Fruit fly (Drosophila melanogaster) whole organism, embryonic: Measurements from ENCODE around the gene lectin-37Db.

ENCODE experiments used
- ATbp ChIP-seq: fragments of 200-800 bp; sonication (Bioruptor generic); optimal IDR thresholded peaks from 2 replicates; lab custom pipeline; 2017; ENCODE audit warnings: missing biosample characterization, mild to moderate bottlenecking, missing genetic modification characterization, missing genetic modification reagents
- Blimp-1 ChIP-seq: fragments of 200-800 bp; sonication (Bioruptor generic); optimal IDR thresholded peaks from 3 replicates; lab custom pipeline; 2018; ENCODE audit warnings: missing biosample characterization, missing genetic modification characterization, mild to moderate bottlenecking, moderate library complexity, missing genetic modification reagents
- Bteb2 ChIP-seq: fragments of 200-800 bp; sonication (Bioruptor generic); optimal IDR thresholded peaks from 2 replicates; lab custom pipeline; 2016; ENCODE audit warnings: missing biosample characterization, missing genetic modification characterization
- CG10366 ChIP-seq: fragments of 200-800 bp; sonication (Bioruptor generic); IDR thresholded peaks from 2 replicates; pipeline ENCODE4 v1.3.6; 2022; ENCODE audit warnings: missing biosample characterization, missing genetic modification characterization
- CG10979 ChIP-seq: fragments of 200-800 bp; sonication (Bioruptor generic); optimal IDR thresholded peaks from 2 replicates; lab custom pipeline; 2018; ENCODE audit warnings: missing biosample characterization, mild to moderate bottlenecking, missing genetic modification characterization, moderate library complexity
- CG12219 ChIP-seq: fragments of 200-800 bp; sonication (Bioruptor generic); optimal IDR thresholded peaks from 3 replicates; lab custom pipeline; 2018; ENCODE audit warnings: missing biosample characterization, mild to moderate bottlenecking, missing genetic modification characterization
- CG12659 ChIP-seq: fragments of 200-800 bp; sonication (Bioruptor generic); optimal IDR thresholded peaks from 3 replicates; lab custom pipeline; 2017; ENCODE audit warnings: mild to moderate bottlenecking, missing biosample characterization, missing genetic modification reagents, missing genetic modification characterization
- CG15696 ChIP-seq: fragments of 200-800 bp; sonication (Bioruptor generic); optimal IDR thresholded peaks from 2 replicates; lab custom pipeline; 2019; ENCODE audit warnings: missing biosample characterization, mild to moderate bottlenecking, missing genetic modification characterization, moderate library complexity
- CG1602 ChIP-seq: fragments of 200-800 bp; sonication (Bioruptor generic); optimal IDR thresholded peaks from 3 replicates; lab custom pipeline; 2016; ENCODE audit warnings: missing biosample characterization, missing genetic modification characterization
- CG17361 ChIP-seq: fragments of 200-800 bp; sonication (Bioruptor generic); IDR thresholded peaks from 3 replicates; pipeline ENCODE4 v1.3.6; 2022; ENCODE audit warnings: missing biosample characterization, missing genetic modification characterization
- CG3065 ChIP-seq: fragments of 200-800 bp; sonication (Bioruptor generic); optimal IDR thresholded peaks from 2 replicates; lab custom pipeline; 2016; ENCODE audit warnings: missing biosample characterization, missing genetic modification characterization
- CG32532 ChIP-seq: fragments of 200-800 bp; sonication (Bioruptor generic); IDR thresholded peaks from 2 replicates; pipeline ENCODE4 v1.3.6; 2022; ENCODE audit warnings: missing biosample characterization, missing genetic modification characterization
- CG33557 ChIP-seq: fragments of 200-800 bp; sonication (Bioruptor generic); optimal IDR thresholded peaks from 2 replicates; lab custom pipeline; 2019; ENCODE audit warnings: missing biosample characterization, mild to moderate bottlenecking, missing genetic modification characterization, moderate library complexity
- CG3838 ChIP-seq: fragments of 200-800 bp; sonication (Bioruptor generic); optimal IDR thresholded peaks from 3 replicates; lab custom pipeline; 2016; ENCODE audit warnings: missing biosample characterization, missing genetic modification characterization
- CG3995 ChIP-seq: fragments of 200-800 bp; sonication (Bioruptor generic); optimal IDR thresholded peaks from 3 replicates; lab custom pipeline; 2016; ENCODE audit warnings: missing biosample characterization, missing genetic modification characterization
- CG4730 ChIP-seq: fragments of 200-800 bp; sonication (Bioruptor generic); IDR thresholded peaks from 2 replicates; pipeline ENCODE4 v1.3.6; 2022; ENCODE audit warnings: missing biosample characterization, missing genetic modification characterization
- CG5245 ChIP-seq: fragments of 200-800 bp; sonication (Bioruptor generic); optimal IDR thresholded peaks from 3 replicates; lab custom pipeline; 2016; ENCODE audit warnings: missing biosample characterization, missing genetic modification characterization
- CG6791 ChIP-seq: fragments of 200-800 bp; sonication (Bioruptor generic); IDR thresholded peaks from 3 replicates; pipeline ENCODE4 v1.3.6; 2022; ENCODE audit warnings: missing biosample characterization, missing genetic modification characterization; ENCODE audit not compliant: partially characterized antibody
- CG7357 ChIP-seq: fragments of 200-800 bp; sonication (Bioruptor generic); IDR thresholded peaks from 3 replicates; pipeline ENCODE4 v1.3.6; 2022; ENCODE audit warnings: missing biosample characterization, missing genetic modification characterization
- CG9797 ChIP-seq: fragments of 200-800 bp; sonication (Bioruptor generic); optimal IDR thresholded peaks from 3 replicates; lab custom pipeline; 2018; ENCODE audit warnings: missing biosample characterization, mild to moderate bottlenecking, missing genetic modification characterization
- Camta ChIP-seq: fragments of 200-800 bp; sonication (Bioruptor generic); optimal IDR thresholded peaks from 2 replicates; lab custom pipeline; 2016; ENCODE audit warnings: missing biosample characterization, missing genetic modification characterization
- D19A ChIP-seq: fragments of 200-800 bp; optimal IDR thresholded peaks from 3 replicates; lab custom pipeline; 2019; ENCODE audit warnings: missing biosample characterization, mild to moderate bottlenecking, missing genetic modification characterization, moderate library complexity
- Dbx ChIP-seq: fragments of 200-800 bp; sonication (Bioruptor generic); IDR thresholded peaks from 3 replicates; pipeline ENCODE4 v1.3.6; 2022; ENCODE audit warnings: missing biosample characterization, missing genetic modification characterization
- HmgZ ChIP-seq: fragments of 200-800 bp; sonication (Bioruptor generic); optimal IDR thresholded peaks from 2 replicates; lab custom pipeline; 2018; ENCODE audit warnings: missing biosample characterization, mild to moderate bottlenecking, missing genetic modification characterization
- Hsf ChIP-seq: fragments of 200-800 bp; sonication (Bioruptor generic); optimal IDR thresholded peaks from 3 replicates; lab custom pipeline; 2016; ENCODE audit warnings: missing biosample characterization, missing genetic modification characterization
- Myb ChIP-seq: fragments of 200-800 bp; sonication (Bioruptor generic); optimal IDR thresholded peaks from 2 replicates; lab custom pipeline; 2016; ENCODE audit warnings: missing biosample characterization, missing genetic modification characterization
- NC2β ChIP-seq: fragments of 200-800 bp; sonication (Bioruptor generic); optimal IDR thresholded peaks from 2 replicates; lab custom pipeline; 2016; ENCODE audit warnings: missing biosample characterization, missing genetic modification characterization
- Nf-YA ChIP-seq: fragments of 200-800 bp; sonication (Bioruptor generic); IDR thresholded peaks from 2 replicates; pipeline ENCODE4 v1.3.6; 2022; ENCODE audit warnings: missing biosample characterization, missing genetic modification characterization
- Ptx1 ChIP-seq: fragments of 200-800 bp; sonication (Bioruptor generic); IDR thresholded peaks from 2 replicates; pipeline ENCODE4 v1.3.6; 2022; ENCODE audit warnings: missing biosample characterization, missing genetic modification characterization
- Spps ChIP-seq: fragments of 200-800 bp; sonication (Bioruptor generic); optimal IDR thresholded peaks from 2 replicates; lab custom pipeline; 2018; ENCODE audit warnings: missing biosample characterization, mild to moderate bottlenecking, missing genetic modification characterization
- Sry-β ChIP-seq: fragments of 200-800 bp; sonication (Bioruptor generic); optimal IDR thresholded peaks from 2 replicates; lab custom pipeline; 2018; ENCODE audit warnings: missing biosample characterization, mild to moderate bottlenecking, missing genetic modification characterization, moderate library complexity
- Sry-δ ChIP-seq: fragments of 200-800 bp; sonication (Bioruptor generic); optimal IDR thresholded peaks from 2 replicates; lab custom pipeline; 2016; ENCODE audit warnings: missing biosample characterization, missing genetic modification characterization
- ara ChIP-seq: fragments of 200-800 bp; sonication (Bioruptor generic); IDR thresholded peaks from 2 replicates; pipeline ENCODE4 v1.3.6; 2022; ENCODE audit warnings: missing biosample characterization, missing genetic modification characterization
- bab2 ChIP-seq: fragments of 200-800 bp; sonication (Bioruptor generic); optimal IDR thresholded peaks from 2 replicates; lab custom pipeline; 2016; ENCODE audit warnings: missing biosample characterization, missing genetic modification characterization
- cas ChIP-seq: fragments of 200-800 bp; sonication (Bioruptor generic); IDR thresholded peaks from 2 replicates; pipeline ENCODE4 v1.3.6; 2022; ENCODE audit warnings: missing biosample characterization, missing genetic modification characterization
- dmrt11E ChIP-seq: fragments of 200-800 bp; sonication (Bioruptor generic); optimal IDR thresholded peaks from 3 replicates; lab custom pipeline; 2018; ENCODE audit warnings: missing biosample characterization, mild to moderate bottlenecking, missing genetic modification characterization, moderate library complexity
- dmrt99B ChIP-seq: fragments of 200-800 bp; sonication (Bioruptor generic); optimal IDR thresholded peaks from 2 replicates; lab custom pipeline; 2018; ENCODE audit warnings: missing biosample characterization, mild to moderate bottlenecking, missing genetic modification characterization, moderate library complexity
- emc ChIP-seq: fragments of 200-800 bp; sonication (Bioruptor generic); optimal IDR thresholded peaks from 2 replicates; lab custom pipeline; 2016; ENCODE audit warnings: missing biosample characterization, missing genetic modification characterization
- ems ChIP-seq: fragments of 200-800 bp; sonication (Bioruptor generic); optimal IDR thresholded peaks from 3 replicates; lab custom pipeline; 2016; ENCODE audit warnings: missing biosample characterization, missing genetic modification characterization
- esg ChIP-seq: fragments of 200-800 bp; sonication (Bioruptor generic); conservative IDR thresholded peaks from 2 replicates; pipeline ENCODE4 v1.3.6; 2022; ENCODE audit warnings: missing biosample characterization, missing genetic modification characterization
- exex ChIP-seq: fragments of 200-800 bp; sonication (Bioruptor generic); optimal IDR thresholded peaks from 4 replicates; lab custom pipeline; 2018; ENCODE audit warnings: missing biosample characterization, mild to moderate bottlenecking, missing genetic modification characterization, moderate library complexity
- grau ChIP-seq: fragments of 200-800 bp; optimal IDR thresholded peaks from 3 replicates; lab custom pipeline; 2019; ENCODE audit warnings: missing biosample characterization, mild to moderate bottlenecking, missing genetic modification characterization, moderate library complexity
- gsb ChIP-seq: fragments of 200-800 bp; sonication (Bioruptor generic); IDR thresholded peaks from 2 replicates; pipeline ENCODE4 v1.3.6; 2022; ENCODE audit warnings: missing biosample characterization, missing genetic modification characterization
- nom ChIP-seq: fragments of 200-800 bp; sonication (Bioruptor generic); optimal IDR thresholded peaks from 2 replicates; lab custom pipeline; 2017; ENCODE audit warnings: missing biosample characterization, missing genetic modification characterization, mild to moderate bottlenecking, moderate library complexity, missing genetic modification reagents
- ranshi ChIP-seq: fragments of 200-800 bp; sonication (Bioruptor generic); IDR thresholded peaks from 2 replicates; pipeline ENCODE4 v1.3.6; 2022; ENCODE audit warnings: missing biosample characterization, missing genetic modification characterization
- ro ChIP-seq: fragments of 200-800 bp; sonication (Bioruptor generic); IDR thresholded peaks from 2 replicates; pipeline ENCODE4 v1.3.6; 2022; ENCODE audit warnings: missing biosample characterization, missing genetic modification characterization
- so ChIP-seq: fragments of 200-800 bp; sonication (Bioruptor generic); IDR thresholded peaks from 3 replicates; pipeline ENCODE4 v1.3.6; 2022; ENCODE audit warnings: missing biosample characterization, missing genetic modification characterization
- sob ChIP-seq: fragments of 200-800 bp; sonication (Bioruptor generic); IDR thresholded peaks from 2 replicates; pipeline ENCODE4 v1.3.6; 2022; ENCODE audit warnings: missing biosample characterization, missing genetic modification characterization
- tio ChIP-seq: fragments of 200-800 bp; sonication (Bioruptor generic); optimal IDR thresholded peaks from 2 replicates; lab custom pipeline; 2017; ENCODE audit warnings: missing biosample characterization, missing genetic modification characterization, inconsistent platforms
- trem ChIP-seq: fragments of 200-800 bp; optimal IDR thresholded peaks from 3 replicates; lab custom pipeline; 2019; ENCODE audit warnings: missing biosample characterization, mild to moderate bottlenecking, missing genetic modification characterization, moderate library complexity
- zen ChIP-seq: fragments of 200-800 bp; sonication (Bioruptor generic); optimal IDR thresholded peaks from 3 replicates; lab custom pipeline; 2018; ENCODE audit warnings: missing biosample characterization, mild to moderate bottlenecking, missing genetic modification characterization, moderate library complexity
- zfh1 ChIP-seq: fragments of 200-800 bp; sonication (Bioruptor generic); IDR thresholded peaks from 3 replicates; pipeline ENCODE4 v1.3.6; 2022; ENCODE audit warnings: missing biosample characterization, missing genetic modification characterization

lectin-37Db gene

dm6 chr2L:19376145-19376544 is 42.7 kb upstream of the lectin-37Db start (continued):
- TF ChIP-seq CG7357 (GFP tag; lab: Robert Waterston, UW): no peak
- peak; percentile 56 for TF ChIP-seq Blimp-1 (GFP tag; lab: Kevin White, UChicago)
- TF ChIP-seq dmrt11E: peak; percentile 73
- TF ChIP-seq CG6791 (GFP tag; lab: Robert Waterston, UW): no peak
- no peak for TF ChIP-seq cas
- peak; percentile 39; the same call in 1 of the 2 replicates for TF ChIP-seq ranshi (GFP tag; lab: Robert Waterston, UW)
- TF ChIP-seq CG1602 (GFP tag; lab: Kevin White, UChicago): peak; percentile 12
- TF ChIP-seq Dbx (GFP tag; lab: Robert Waterston, UW): no peak
- no peak for TF ChIP-seq CG3995 (GFP tag; lab: Kevin White, UChicago)
- TF ChIP-seq zfh1 (GFP tag; lab: Robert Waterston, UW): peak; percentile 79
- no peak for TF ChIP-seq CG12659
- TF ChIP-seq CG3838 (GFP tag; lab: Kevin White, UChicago): no peak
- peak; percentile 27; the same call in 1 of the 2 replicates for TF ChIP-seq Ptx1 (GFP tag; lab: Robert Waterston, UW)
- TF ChIP-seq CG4730: 0 out of 2 replicates have a peak, but pooled peaks have one; percentile 4
- TF ChIP-seq ro (GFP tag; lab: Robert Waterston, UW): no peak
- no peak for TF ChIP-seq tio
- TF ChIP-seq ara (GFP tag; lab: Robert Waterston, UW): peak; percentile 60; the same call in 1 of the 2 replicates
- no peak for TF ChIP-seq Camta (GFP tag; lab: Kevin White, UChicago)
- peak; percentile 22 for TF ChIP-seq ATbp (GFP tag; lab: Kevin White, UChicago)
- TF ChIP-seq emc (GFP tag; lab: Kevin White, UChicago): no peak
- no peak for TF ChIP-seq Sry-δ (GFP tag; lab: Kevin White, UChicago)
- TF ChIP-seq CG15696 (tag; lab: Kevin White, UChicago): peak; percentile 69
- TF ChIP-seq so (GFP tag; lab: Robert Waterston, UW): 0 out of 3 replicates have a peak, but pooled peaks have one; percentile 37
- peak; percentile 43 for TF ChIP-seq CG33557 (GFP tag; lab: Kevin White, UChicago)
- TF ChIP-seq CG3065 (GFP tag; lab: Kevin White, UChicago): no peak
- TF ChIP-seq nom (GFP tag; lab: Kevin White, UChicago): no peak
- peak; percentile 38; the same call in 1 of the 3 replicates for TF ChIP-seq CG17361
- no peak for TF ChIP-seq Bteb2 (GFP tag; lab: Kevin White, UChicago)
- TF ChIP-seq CG32532 (GFP tag; lab: Robert Waterston, UW): no peak
- TF ChIP-seq Spps (tag; lab: Kevin White, UChicago): peak; percentile 52
- peak; percentile 20 for TF ChIP-seq NC2β (GFP tag; lab: Kevin White, UChicago)
- no peak for TF ChIP-seq Sry-β
- TF ChIP-seq CG10979 (tag; lab: Kevin White, UChicago): peak; percentile 70
- TF ChIP-seq CG9797 (GFP tag; lab: Kevin White, UChicago): no peak
- TF ChIP-seq esg: no peak
- no peak for TF ChIP-seq HmgZ (tag; lab: Kevin White, UChicago)
- no peak for TF ChIP-seq Myb
- peak; percentile 49 for TF ChIP-seq D19A (tag; lab: Kevin White, UChicago)
- TF ChIP-seq exex (tag; lab: Kevin White, UChicago): no peak
- no peak for TF ChIP-seq ems (GFP tag; lab: Kevin White, UChicago)
- TF ChIP-seq gsb (GFP tag; lab: Robert Waterston, UW): no peak
- TF ChIP-seq CG10366: no peak
- peak; percentile 38 for TF ChIP-seq trem (tag; lab: Kevin White, UChicago)
- TF ChIP-seq sob (GFP tag; lab: Robert Waterston, UW): no peak; the same call in 1 of the 2 replicates
- peak; percentile 18 for TF ChIP-seq CG5245 (GFP tag; lab: Kevin White, UChicago)
- peak; percentile 30 for TF ChIP-seq zen (tag; lab: Kevin White, UChicago)
- no peak for TF ChIP-seq bab2 (GFP tag; lab: Kevin White, UChicago)
- peak; percentile 30 for TF ChIP-seq grau (tag; lab: Kevin White, UChicago)
- peak; percentile 13 for TF ChIP-seq Hsf (GFP tag; lab: Kevin White, UChicago)
- TF ChIP-seq Nf-YA (GFP tag; lab: Robert Waterston, UW): no peak
- peak; percentile 13 for TF ChIP-seq CG12219
- peak; percentile 32 for TF ChIP-seq dmrt99B (tag; lab: Kevin White, UChicago)
